Worm (Caenorhabditis elegans): Measurements from ENCODE around the gene F18G5.1.

The F18G5.1 gene

ce11 chrX:9225273-9225672 is 34.4 kb upstream of the F18G5.1 start (continued):
- TF ChIP-seq jun-1 (tag; optimal IDR thresholded peaks at IDR 0.05), result peak; percentile 23
- TF ChIP-seq lir-3 (tag; optimal IDR thresholded peaks at IDR 0.05; ENCODE audit: poor library complexity), result no peak
- TF ChIP-seq zag-1 (tag; optimal IDR thresholded peaks at IDR 0.05), result no peak
- TF ChIP-seq xbp-1 (tag; optimal IDR thresholded peaks at IDR 0.05), result no peak
- TF ChIP-seq lin-39 (tag; optimal IDR thresholded peaks at IDR 0.05), result no peak
- TF ChIP-seq nhr-47 (tag; optimal IDR thresholded peaks at IDR 0.05), result peak; percentile 9
- no peak for TF ChIP-seq fkh-8 (tag; optimal IDR thresholded peaks at IDR 0.05)
- TF ChIP-seq sup-37 (GFP tag; optimal IDR thresholded peaks at IDR 0.05), result no peak
- TF ChIP-seq nhr-20 (tag; optimal IDR thresholded peaks at IDR 0.05), result peak; percentile 51
- no peak for TF ChIP-seq unc-98 (GFP tag; IDR thresholded peaks at IDR 0.05)
- TF ChIP-seq swsn-7 (tag; optimal IDR thresholded peaks at IDR 0.05), result peak; percentile 17
- no peak for TF ChIP-seq efl-3 (GFP tag; optimal IDR thresholded peaks at IDR 0.05)
- TF ChIP-seq ces-1 (GFP tag; optimal IDR thresholded peaks at IDR 0.05), result no peak
- TF ChIP-seq ztf-11 (tag; optimal IDR thresholded peaks at IDR 0.05), result no peak
- TF ChIP-seq nhr-19 (GFP tag; conservative IDR thresholded peaks at IDR 0.05), result peak; percentile 31
- TF ChIP-seq isw-1 (GFP tag; IDR thresholded peaks at IDR 0.05), result no peak
- TF ChIP-seq egl-27 (tag; optimal IDR thresholded peaks at IDR 0.05), result no peak

DNA sequence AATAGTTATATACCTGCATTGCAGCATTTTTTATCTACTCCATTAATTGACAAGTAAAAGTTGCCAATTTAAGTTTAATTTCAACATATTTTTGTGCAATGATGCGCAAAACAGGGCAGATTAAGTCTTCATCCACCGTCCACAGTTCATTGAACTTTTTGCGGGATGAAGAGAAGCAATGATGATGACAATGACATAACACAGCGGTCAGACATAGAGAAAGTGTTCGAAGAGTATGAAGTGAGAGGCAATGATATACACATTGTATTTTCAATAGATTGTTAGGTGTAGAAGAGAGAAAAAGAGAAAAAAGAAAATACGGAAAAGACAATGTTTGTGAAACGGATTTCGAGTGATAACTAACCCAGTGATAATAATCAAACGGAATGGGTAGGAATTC is 32.7 kb upstream of the F18G5.1 start:
- TF ChIP-seq C16A3.4 (tag; optimal IDR thresholded peaks at IDR 0.05) (no peak), grh-1 (GFP tag; IDR thresholded peaks at IDR 0.05) (no peak), zag-1 (tag; optimal IDR thresholded peaks at IDR 0.05) (no peak), tbx-2 (tag; optimal IDR thresholded peaks at IDR 0.05) (no peak), jun-1 (tag; optimal IDR thresholded peaks at IDR 0.05) (no peak), unc-130 (tag; optimal IDR thresholded peaks at IDR 0.05) (no peak), unc-86 (tag; optimal IDR thresholded peaks at IDR 0.05) (no peak), skn-1 (tag; optimal IDR thresholded peaks at IDR 0.05) (peak; percentile 21), C04F5.9 (tag; optimal IDR thresholded peaks at IDR 0.05) (no peak), hlh-17 (GFP tag; optimal IDR thresholded peaks at IDR 0.05; ENCODE audit: borderline replicate concordance) (no peak), lin-39 (tag; optimal IDR thresholded peaks at IDR 0.05) (no peak), C34B4.2 (tag; optimal IDR thresholded peaks at IDR 0.05) (no peak), mep-1 (tag; optimal IDR thresholded peaks at IDR 0.05) (peak; percentile 32), sup-37 (GFP tag; optimal IDR thresholded peaks at IDR 0.05) (no peak), tlp-1 (tag; optimal IDR thresholded peaks at IDR 0.05) (no peak), aly-2 (tag; optimal IDR thresholded peaks at IDR 0.05) (no peak), nhr-71 (tag; optimal IDR thresholded peaks at IDR 0.05) (no peak), blmp-1 (tag; optimal IDR thresholded peaks at IDR 0.05) (peak; percentile 87), dpl-1 (GFP tag; optimal IDR thresholded peaks at IDR 0.05) (no peak), ama-1 (optimal IDR thresholded peaks at IDR 0.05) (no peak), nhr-28 (tag; optimal IDR thresholded peaks at IDR 0.05) (no peak), fkh-4 (tag; optimal IDR thresholded peaks at IDR 0.05; ENCODE audit: borderline replicate concordance) (no peak), elt-3 (tag; optimal IDR thresholded peaks at IDR 0.05) (peak in 1 of 6 experiments; percentile 9), nhr-76 (tag; optimal IDR thresholded peaks at IDR 0.05) (no peak), unc-98 (GFP tag; IDR thresholded peaks at IDR 0.05) (no peak), lin-35 (GFP tag; optimal IDR thresholded peaks at IDR 0.05) (no peak), lin-14 (GFP tag; optimal IDR thresholded peaks at IDR 0.05) (peak; percentile 39), sptf-1 (tag; optimal IDR thresholded peaks at IDR 0.05) (no peak), efl-1 (optimal IDR thresholded peaks at IDR 0.05) (no peak), efl-1 (GFP tag; optimal IDR thresholded peaks at IDR 0.05 in 1 of 2) (no peak), nhr-19 (GFP tag; conservative IDR thresholded peaks at IDR 0.05) (no peak), nhr-237 (tag; optimal IDR thresholded peaks at IDR 0.05) (no peak), ceh-8 (GFP tag; optimal IDR thresholded peaks at IDR 0.05) (no peak), fkh-8 (tag; optimal IDR thresholded peaks at IDR 0.05) (no peak), vab-15 (tag; optimal IDR thresholded peaks at IDR 0.05) (no peak), nhr-90 (tag; optimal IDR thresholded peaks at IDR 0.05; ENCODE audit: poor library complexity) (no peak), nhr-11 (tag; optimal IDR thresholded peaks at IDR 0.05) (no peak)

All from whole organism, L1 larva.